Worm (Caenorhabditis elegans) whole organism, mixed stage, embryonic: ENCODE measurements around the gene rpb-8.

Experiments
- M03D4.4 ChIP-seq: sonication (generic microtip); optimal IDR thresholded peaks from 2 replicates; lab custom pipeline; 2017; ENCODE audit warnings: mild to moderate bottlenecking, missing genetic modification characterization, missing compliant biosample characterization
- bed-3 ChIP-seq: fragments of 200-800 bp; sonication (Bioruptor generic); optimal IDR thresholded peaks from 3 replicates; lab custom pipeline; 2018; ENCODE audit warnings: mild to moderate bottlenecking, missing genetic modification characterization, moderate library complexity, missing compliant biosample characterization
- blmp-1 ChIP-seq: fragments of 150-350 bp; optimal IDR thresholded peaks from 2 replicates; lab custom pipeline; 2014; ENCODE audit warnings: missing biosample characterization, missing genetic modification characterization
- ceh-39 ChIP-seq: fragments of 150-350 bp; optimal IDR thresholded peaks from 2 replicates; lab custom pipeline; 2014; ENCODE audit warnings: missing biosample characterization, missing genetic modification characterization
- ceh-43 ChIP-seq: fragments of 200-800 bp; sonication (Bioruptor generic); optimal IDR thresholded peaks from 2 replicates; lab custom pipeline; 2018; ENCODE audit warnings: mild to moderate bottlenecking, missing genetic modification characterization, moderate library complexity, missing compliant biosample characterization
- ceh-83 ChIP-seq: fragments of 200-800 bp; sonication (Bioruptor generic); optimal IDR thresholded peaks from 2 replicates; lab custom pipeline; 2018; ENCODE audit warnings: mild to moderate bottlenecking, missing genetic modification characterization, missing compliant biosample characterization
- ces-1 ChIP-seq: fragments of 150-350 bp; optimal IDR thresholded peaks from 2 replicates; lab custom pipeline; 2014; ENCODE audit warnings: missing biosample characterization, missing genetic modification reagents, missing genetic modification characterization
- cnd-1 ChIP-seq: fragments of 200-800 bp; sonication (Bioruptor generic); optimal IDR thresholded peaks from 2 replicates; lab custom pipeline; 2018; ENCODE audit warnings: mild to moderate bottlenecking, missing genetic modification characterization, missing compliant biosample characterization
- drap-1 ChIP-seq: fragments of 200-800 bp; sonication (Bioruptor generic); optimal IDR thresholded peaks from 3 replicates; lab custom pipeline; 2018; ENCODE audit warnings: mild to moderate bottlenecking, missing genetic modification characterization, missing compliant biosample characterization
- elt-1 ChIP-seq: sonication (generic microtip); optimal IDR thresholded peaks from 2 replicates; lab custom pipeline; 2017; ENCODE audit warnings: missing genetic modification characterization, mild to moderate bottlenecking, missing compliant biosample characterization, antibody characterized with exemption, moderate library complexity, borderline replicate concordance; ENCODE audit not compliant: insufficient read depth
- elt-3 ChIP-seq: fragments of 150-350 bp; optimal IDR thresholded peaks from 2 replicates; lab custom pipeline; 2014; ENCODE audit warnings: missing biosample characterization, missing genetic modification characterization
- flh-1 ChIP-seq: fragments of 200-800 bp; sonication (Bioruptor generic); optimal IDR thresholded peaks from 2 replicates; lab custom pipeline; 2018; ENCODE audit warnings: mild to moderate bottlenecking, missing genetic modification characterization, moderate library complexity, missing compliant biosample characterization
- hlh-1 ChIP-seq: fragments of 150-350 bp; optimal IDR thresholded peaks from 2 replicates; lab custom pipeline; 2014; ENCODE audit warnings: missing biosample characterization, missing genetic modification reagents, missing genetic modification characterization
- lin-13 ChIP-seq: fragments of 150-350 bp; optimal IDR thresholded peaks from 2 replicates; lab custom pipeline; 2014; ENCODE audit warnings: missing biosample characterization, missing genetic modification characterization
- lin-32 ChIP-seq: fragments of 200-800 bp; sonication (Bioruptor generic); optimal IDR thresholded peaks from 2 replicates; lab custom pipeline; 2018; ENCODE audit warnings: mild to moderate bottlenecking, missing genetic modification characterization, missing compliant biosample characterization
- lsy-2 ChIP-seq: fragments of 150-350 bp; optimal IDR thresholded peaks from 2 replicates; lab custom pipeline; 2014; ENCODE audit warnings: missing biosample characterization, missing genetic modification characterization
- mab-5 ChIP-seq: fragments of 150-350 bp; optimal IDR thresholded peaks from 2 replicates; lab custom pipeline; 2014; ENCODE audit warnings: missing biosample characterization, missing genetic modification characterization
- mep-1 ChIP-seq: fragments of 150-350 bp; optimal IDR thresholded peaks from 2 replicates; lab custom pipeline; 2017; ENCODE audit warnings: missing biosample characterization, missing genetic modification reagents, missing genetic modification characterization, inconsistent platforms
- mls-2 ChIP-seq: sonication (generic microtip); optimal IDR thresholded peaks from 2 replicates; lab custom pipeline; 2016; ENCODE audit warnings: mild to moderate bottlenecking, missing genetic modification characterization, moderate library complexity, missing compliant biosample characterization
- nhr-12 ChIP-seq: fragments of 150-350 bp; optimal IDR thresholded peaks from 2 replicates; lab custom pipeline; 2014; ENCODE audit warnings: missing biosample characterization, missing genetic modification characterization
- nhr-2 ChIP-seq: fragments of 150-350 bp; optimal IDR thresholded peaks from 2 replicates; lab custom pipeline; 2014; ENCODE audit warnings: missing biosample characterization, missing genetic modification characterization
- nhr-237 ChIP-seq: fragments of 150-350 bp; optimal IDR thresholded peaks from 2 replicates; lab custom pipeline; 2014; ENCODE audit warnings: missing biosample characterization, missing genetic modification characterization
- nhr-28 ChIP-seq: fragments of 150-350 bp; optimal IDR thresholded peaks from 2 replicates; lab custom pipeline; 2014; ENCODE audit warnings: missing biosample characterization, missing genetic modification characterization
- nhr-76 ChIP-seq: sonication (generic microtip); optimal IDR thresholded peaks from 2 replicates; lab custom pipeline; 2017; ENCODE audit warnings: missing biosample characterization, missing genetic modification characterization
- pha-4 ChIP-seq: fragments of 150-350 bp; optimal IDR thresholded peaks from 2 replicates; lab custom pipeline; 2018; ENCODE audit warnings: missing biosample characterization, missing genetic modification reagents, missing genetic modification characterization
- snpc-4 ChIP-seq: fragments of 150-350 bp; optimal IDR thresholded peaks from 2 replicates; lab custom pipeline; 2014; ENCODE audit warnings: missing biosample characterization, missing genetic modification characterization
- sptf-1 ChIP-seq: sonication (generic microtip); optimal IDR thresholded peaks from 2 replicates; lab custom pipeline; 2017; ENCODE audit warnings: mild to moderate bottlenecking, missing genetic modification characterization, moderate library complexity, missing compliant biosample characterization
- tbx-8 ChIP-seq: fragments of 200-800 bp; sonication (Bioruptor generic); optimal IDR thresholded peaks from 2 replicates; lab custom pipeline; 2018; ENCODE audit warnings: mild to moderate bottlenecking, missing genetic modification characterization, moderate library complexity, missing compliant biosample characterization
- unc-120 ChIP-seq: sonication (generic microtip); optimal IDR thresholded peaks from 2 replicates; lab custom pipeline; 2017; ENCODE audit warnings: missing genetic modification characterization, missing compliant biosample characterization; ENCODE audit not compliant: poor library complexity, severe bottlenecking
- unc-39 ChIP-seq: fragments of 150-350 bp; optimal IDR thresholded peaks from 2 replicates; lab custom pipeline; 2014; ENCODE audit warnings: missing biosample characterization, missing genetic modification characterization
- unc-62 ChIP-seq: fragments of 150-350 bp; optimal IDR thresholded peaks from 2 replicates; lab custom pipeline; 2014; ENCODE audit warnings: missing biosample characterization, missing genetic modification reagents, missing genetic modification characterization
- zip-8 ChIP-seq: fragments of 150-350 bp; optimal IDR thresholded peaks from 2 replicates; lab custom pipeline; 2014; ENCODE audit warnings: missing biosample characterization, missing genetic modification characterization
- ztf-11 ChIP-seq: fragments of 150-350 bp; optimal IDR thresholded peaks from 2 replicates; lab custom pipeline; 2014; ENCODE audit warnings: missing biosample characterization, missing genetic modification characterization

The rpb-8 gene

ce11 chrIII:4962393-4962792, 44.6 kb upstream of the rpb-8 start, which contains the start of gene vps-22:
Gene vps-22, minus strand, starts transcription at chrIII:4962493.
- TF ChIP-seq lin-13 (tag; lab: Kevin White, UChicago): no peak
- no peak for TF ChIP-seq ceh-39 (tag; lab: Kevin White, UChicago)
- TF ChIP-seq ces-1 (GFP tag; lab: Kevin White, UChicago): no peak
- TF ChIP-seq flh-1 (GFP tag; lab: Kevin White, UChicago): no peak
- no peak for TF ChIP-seq lsy-2
- TF ChIP-seq unc-62: no peak
- no peak for TF ChIP-seq snpc-4
- no peak for TF ChIP-seq nhr-237 (tag; lab: Kevin White, UChicago)
- TF ChIP-seq M03D4.4 (tag; lab: Kevin White, UChicago): no peak
- TF ChIP-seq nhr-12 (tag; lab: Kevin White, UChicago): no peak
- no peak for TF ChIP-seq bed-3 (GFP tag; lab: Kevin White, UChicago)
- TF ChIP-seq unc-39 (tag; lab: Kevin White, UChicago): no peak
- TF ChIP-seq ceh-83 (GFP tag; lab: Kevin White, UChicago): no peak
- no peak for TF ChIP-seq mls-2 (tag; lab: Kevin White, UChicago)
- no peak for TF ChIP-seq hlh-1 (tag; lab: Kevin White, UChicago)
- no peak for TF ChIP-seq nhr-28 (tag; lab: Kevin White, UChicago)
- no peak for TF ChIP-seq sptf-1 (tag; lab: Kevin White, UChicago)
- TF ChIP-seq zip-8 (tag; lab: Kevin White, UChicago): no peak
- TF ChIP-seq, all 35 proteins: peak for 0

ce11 chrIII:4961281-4961680, 43.5 kb upstream of the rpb-8 start:
- no peak for TF ChIP-seq unc-120 (tag; lab: Kevin White, UChicago)
- no peak for TF ChIP-seq mep-1 (tag; lab: Kevin White, UChicago)
- no peak for TF ChIP-seq mls-2 (tag; lab: Kevin White, UChicago)
- no peak for TF ChIP-seq ceh-43 (GFP tag; lab: Kevin White, UChicago)
- TF ChIP-seq elt-3: no peak
- TF ChIP-seq hlh-1 (tag; lab: Kevin White, UChicago): no peak
- no peak for TF ChIP-seq pha-4 (tag; lab: Kevin White, UChicago)
- no peak for TF ChIP-seq elt-1 (tag; lab: Kevin White, UChicago)
- no peak for TF ChIP-seq nhr-28 (tag; lab: Kevin White, UChicago)
- TF ChIP-seq lin-13 (tag; lab: Kevin White, UChicago): no peak
- no peak for TF ChIP-seq mab-5 (tag; lab: Kevin White, UChicago)
- TF ChIP-seq nhr-76: no peak
- no peak for TF ChIP-seq drap-1 (GFP tag; lab: Kevin White, UChicago)
- no peak for TF ChIP-seq lin-32 (GFP tag; lab: Kevin White, UChicago)
- TF ChIP-seq nhr-237 (tag; lab: Kevin White, UChicago): no peak

- no peak for TF ChIP-seq nhr-76
Observed at ce11 chrIII:4960204-4960603, 42.4 kb upstream of the rpb-8 start, which contains the start of gene C27F2.4. Gene C27F2.4, minus strand, starts transcription at chrIII:4960304.

ce11 chrIII:4956566-4956965, 38.8 kb upstream of the rpb-8 start, which contains the start of gene C26E6.1:
Gene C26E6.1, plus strand, starts transcription at chrIII:4956866.
- no peak for TF ChIP-seq M03D4.4 (tag; lab: Kevin White, UChicago)
- TF ChIP-seq elt-1 (tag; lab: Kevin White, UChicago): no peak
- no peak for TF ChIP-seq tbx-8 (GFP tag; lab: Kevin White, UChicago)
- TF ChIP-seq ztf-11 (tag; lab: Kevin White, UChicago): no peak
- no peak for TF ChIP-seq nhr-12 (tag; lab: Kevin White, UChicago)
- no peak for TF ChIP-seq unc-120 (tag; lab: Kevin White, UChicago)
- TF ChIP-seq mls-2 (tag; lab: Kevin White, UChicago): no peak
- no peak for TF ChIP-seq mep-1 (tag; lab: Kevin White, UChicago)
- TF ChIP-seq cnd-1 (tag; lab: Kevin White, UChicago): no peak
- TF ChIP-seq ceh-83 (GFP tag; lab: Kevin White, UChicago): no peak
- no peak for TF ChIP-seq nhr-2 (tag; lab: Kevin White, UChicago)
- no peak for TF ChIP-seq sptf-1 (tag; lab: Kevin White, UChicago)
- no peak for TF ChIP-seq ces-1 (GFP tag; lab: Kevin White, UChicago)
- TF ChIP-seq mab-5 (tag; lab: Kevin White, UChicago): no peak
- no peak for TF ChIP-seq nhr-76
- no peak for TF ChIP-seq blmp-1 (tag; lab: Kevin White, UChicago)
- no peak for TF ChIP-seq zip-8 (tag; lab: Kevin White, UChicago)
- no peak for TF ChIP-seq ceh-43 (GFP tag; lab: Kevin White, UChicago)
